Fruit fly (Drosophila melanogaster) whole organism, wandering third instar larva: ENCODE measurements around the gene Fbw5.

Source experiments
- GATAd ChIP-seq: sonication (Bioruptor generic); optimal IDR thresholded peaks from 2 replicates; lab custom pipeline; 2016; ENCODE audit warnings: missing biosample characterization, missing genetic modification characterization
- Mio ChIP-seq: sonication (Bioruptor generic); optimal IDR thresholded peaks from 2 replicates; lab custom pipeline; 2016; ENCODE audit warnings: missing biosample characterization, missing genetic modification characterization
- Rel ChIP-seq, 2 experiments: fragments of 200-800 bp; sonication (Bioruptor generic) in 1 of 2; optimal IDR thresholded peaks; 2 replicates in 1 of 2; 3 replicates in 1 of 2; lab custom pipeline; 2016 to 2019; ENCODE audit warnings: mild to moderate bottlenecking in 2 of 2, missing biosample characterization in 2 of 2, missing genetic modification characterization in 2 of 2, moderate library complexity in 1 of 2
- Sp1 ChIP-seq: fragments of 200-800 bp; sonication (Bioruptor generic); optimal IDR thresholded peaks from 3 replicates; lab custom pipeline; 2019; ENCODE audit warnings: missing biosample characterization, mild to moderate bottlenecking, missing genetic modification characterization, moderate library complexity
- br ChIP-seq: fragments of 200-800 bp; sonication (Bioruptor generic); optimal IDR thresholded peaks from 2 replicates; lab custom pipeline; 2016; ENCODE audit warnings: missing biosample characterization, missing genetic modification characterization
- psq ChIP-seq: fragments of 200-800 bp; sonication (Bioruptor generic); optimal IDR thresholded peaks from 3 replicates; lab custom pipeline; 2017; ENCODE audit warnings: missing biosample characterization, mild to moderate bottlenecking, missing genetic modification characterization, moderate library complexity
- usp ChIP-seq: fragments of >200 bp; optimal IDR thresholded peaks from 2 replicates; lab custom pipeline; 2017; ENCODE audit warnings: missing biosample characterization, missing genetic modification characterization

dm6 chr2L:6109313-6109847, 43.6 kb upstream of the Fbw5 start:
- TF ChIP-seq GATAd (GFP tag; lab: Kevin White, UChicago): no peak
- no peak for TF ChIP-seq usp (GFP tag; lab: Kevin White, UChicago)
- no peak for TF ChIP-seq br (GFP tag; lab: Kevin White, UChicago)
- no peak for TF ChIP-seq psq
- TF ChIP-seq Rel (GFP tag; optimal IDR thresholded peaks at IDR 0.05; lab: Kevin White, UChicago): no peak
- no peak for TF ChIP-seq Rel (tag; optimal IDR thresholded peaks at IDR 0.05; lab: Kevin White, UChicago)
- TF ChIP-seq Sp1 (GFP tag; lab: Kevin White, UChicago): no peak
- TF ChIP-seq Mio (GFP tag; lab: Kevin White, UChicago): no peak
